Worm (Caenorhabditis elegans): ENCODE results near the gene B0334.13.
"Not testable (repeated sequence)": the region's sequence is repeated elsewhere in the genome, so short reads cannot be mapped to it uniquely, and the experiment has no call there.

The B0334.13 gene

DNA sequence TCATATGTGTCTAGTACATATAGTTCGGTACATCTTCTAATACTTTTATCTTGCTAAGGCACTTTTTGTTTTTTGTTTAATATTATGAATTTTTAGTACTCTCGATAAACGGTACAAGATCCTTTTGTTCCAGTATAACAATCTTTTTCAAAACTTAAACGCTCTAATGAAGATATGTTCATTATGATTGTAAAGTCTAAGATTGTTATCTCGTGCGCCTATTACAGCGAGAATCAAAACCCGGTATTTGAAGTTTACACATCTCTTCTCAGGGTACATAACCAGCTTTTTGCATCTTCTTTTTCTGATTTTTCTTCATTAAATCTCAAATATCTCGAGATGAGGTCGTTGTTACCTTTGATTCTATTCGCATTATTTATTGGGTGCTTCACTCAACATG lies at the start of gene B0334.13:
Gene B0334.13, plus strand, starts transcription at position 301 of the 400 bp plus-strand sequence.
- no peak for TF ChIP-seq ceh-36 (tag; optimal IDR thresholded peaks at IDR 0.05)
- TF ChIP-seq sea-1 (GFP tag; conservative IDR thresholded peaks at IDR 0.05) = no peak
- no peak for TF ChIP-seq hnd-1 (tag; optimal IDR thresholded peaks at IDR 0.05)
- no peak for TF ChIP-seq F13C5.2 (tag; optimal IDR thresholded peaks at IDR 0.05)
- TF ChIP-seq tbx-11 (GFP tag; IDR thresholded peaks at IDR 0.05) = no peak
- no peak for TF ChIP-seq hmg-4 (GFP tag; optimal IDR thresholded peaks at IDR 0.05)
- TF ChIP-seq scrt-1 (GFP tag; IDR thresholded peaks at IDR 0.05) = no peak
- no peak for TF ChIP-seq ets-7 (tag; optimal IDR thresholded peaks at IDR 0.05)
- TF ChIP-seq hmbx-1 (tag; optimal IDR thresholded peaks at IDR 0.05) = no peak
- no peak for TF ChIP-seq B0310.2 (tag; optimal IDR thresholded peaks at IDR 0.05)
- no peak for TF ChIP-seq aly-1 (tag; optimal IDR thresholded peaks at IDR 0.05)
- TF ChIP-seq ama-1 (optimal IDR thresholded peaks at IDR 0.05) = no peak
- no peak for TF ChIP-seq pes-1 (GFP tag; IDR thresholded peaks at IDR 0.05)

DNA sequence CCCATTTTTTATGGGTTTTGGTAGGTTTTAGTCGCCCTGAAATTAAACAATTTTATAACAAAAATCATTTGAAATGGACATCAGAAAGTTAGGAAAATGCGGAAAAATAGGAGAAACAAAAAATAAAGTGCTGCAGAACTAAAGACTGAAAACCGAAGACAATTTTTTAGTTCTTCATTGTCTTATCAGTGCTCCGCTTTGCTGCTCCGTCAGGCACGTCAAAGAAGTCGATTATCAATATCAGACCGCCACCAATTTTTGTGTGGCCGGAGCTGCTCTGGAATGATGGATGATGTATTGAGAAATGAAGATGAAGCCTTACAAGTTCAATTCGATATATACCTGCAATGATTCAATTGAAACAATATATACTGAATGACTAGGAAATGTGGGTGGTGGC lies 49.7 kb upstream of the B0334.13 start, which contains the start of gene vha-6:
Gene vha-6, minus strand, starts transcription at position 36 of the 400 bp plus-strand sequence.
- TF ChIP-seq ceh-13 (GFP tag; optimal IDR thresholded peaks at IDR 0.05) (no peak), tbx-37 (GFP tag; conservative IDR thresholded peaks at IDR 0.05) (no peak), tbx-11 (GFP tag; IDR thresholded peaks at IDR 0.05) (no peak), F13C5.2 (tag; optimal IDR thresholded peaks at IDR 0.05) (no peak)

DNA sequence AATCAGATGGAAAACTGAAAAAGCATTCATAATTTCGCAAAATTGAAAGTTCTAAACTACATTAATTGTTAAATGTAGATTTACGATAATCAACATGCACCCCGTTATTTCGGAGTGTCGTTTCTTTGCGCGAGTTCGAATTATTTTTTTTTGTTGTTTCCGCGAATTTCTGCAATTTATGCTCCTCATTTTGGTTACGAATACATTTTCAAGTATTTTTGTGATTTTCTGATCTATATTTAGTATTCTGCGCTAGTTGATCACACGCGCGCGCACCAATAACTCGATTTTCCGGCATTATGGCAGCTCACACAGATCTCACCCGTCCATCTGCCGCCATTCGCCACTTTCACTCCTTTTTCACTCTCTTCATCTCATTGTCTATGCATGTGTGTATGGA lies 47.8 kb upstream of the B0334.13 start, which contains the start of gene VW02B12L.2:
Gene VW02B12L.2, minus strand, starts transcription at position 65 of the 400 bp plus-strand sequence.
- TF ChIP-seq sea-1 (GFP tag; conservative IDR thresholded peaks at IDR 0.05) (no peak), hmg-4 (GFP tag; optimal IDR thresholded peaks at IDR 0.05) (peak; percentile 21)

ce11 chrII:11442425-11442824 lies 45.7 kb upstream of the B0334.13 start, which contains the start of gene ebp-2:
ebp-2 (plus strand) TSS chrII:11442725.
- not testable (repeated sequence) for TF ChIP-seq sea-1 (GFP tag; conservative IDR thresholded peaks at IDR 0.05); tra-4 (tag; optimal IDR thresholded peaks at IDR 0.05); ceh-36 (tag; optimal IDR thresholded peaks at IDR 0.05)

ce11 chrII:11443128-11443527 lies 45.0 kb upstream of the B0334.13 start:
- TF ChIP-seq tbx-11 (GFP tag; IDR thresholded peaks at IDR 0.05) (no peak), flt-1 (GFP tag; IDR thresholded peaks at IDR 0.05) (no peak), tbx-37 (GFP tag; conservative IDR thresholded peaks at IDR 0.05) (no peak), scrt-1 (GFP tag; IDR thresholded peaks at IDR 0.05) (no peak), pes-1 (GFP tag; IDR thresholded peaks at IDR 0.05) (no peak), B0310.2 (tag; optimal IDR thresholded peaks at IDR 0.05) (no peak), hmg-4 (GFP tag; optimal IDR thresholded peaks at IDR 0.05) (no peak)

ce11 chrII:11443862-11444261 lies 44.2 kb upstream of the B0334.13 start, which contains the start of gene adbp-1:
adbp-1 (plus strand) TSS chrII:11444162.
- TF ChIP-seq F13C5.2 (tag; optimal IDR thresholded peaks at IDR 0.05) = no peak
- TF ChIP-seq flt-1 (GFP tag; IDR thresholded peaks at IDR 0.05) = no peak
- TF ChIP-seq pes-1 (GFP tag; IDR thresholded peaks at IDR 0.05) = no peak
- TF ChIP-seq hnd-1 (tag; optimal IDR thresholded peaks at IDR 0.05) = no peak
- TF ChIP-seq scrt-1 (GFP tag; IDR thresholded peaks at IDR 0.05) = no peak
- TF ChIP-seq hmbx-1 (tag; optimal IDR thresholded peaks at IDR 0.05) = no peak

ce11 chrII:11444973-11445372 lies 43.1 kb upstream of the B0334.13 start, which contains the start of gene W02B12.13:
W02B12.13 (plus strand) TSS chrII:11445273.
- TF ChIP-seq tra-4 (tag; optimal IDR thresholded peaks at IDR 0.05) (no peak), F13C5.2 (tag; optimal IDR thresholded peaks at IDR 0.05) (no peak), ceh-36 (tag; optimal IDR thresholded peaks at IDR 0.05) (no peak), B0310.2 (tag; optimal IDR thresholded peaks at IDR 0.05) (no peak), flt-1 (GFP tag; IDR thresholded peaks at IDR 0.05) (no peak), hmbx-1 (tag; optimal IDR thresholded peaks at IDR 0.05) (no peak), ets-7 (tag; optimal IDR thresholded peaks at IDR 0.05) (no peak), tbx-37 (GFP tag; conservative IDR thresholded peaks at IDR 0.05) (no peak)

ce11 chrII:11448753-11449152 lies 39.3 kb upstream of the B0334.13 start, which contains the start of gene W02B12.1:
W02B12.1 (plus strand) TSS chrII:11449021.
- TF ChIP-seq hnd-1 (tag; optimal IDR thresholded peaks at IDR 0.05) (no peak), aly-1 (tag; optimal IDR thresholded peaks at IDR 0.05) (no peak), tbx-11 (GFP tag; IDR thresholded peaks at IDR 0.05) (no peak), sea-1 (GFP tag; conservative IDR thresholded peaks at IDR 0.05) (no peak), hmbx-1 (tag; optimal IDR thresholded peaks at IDR 0.05) (no peak), B0310.2 (tag; optimal IDR thresholded peaks at IDR 0.05) (no peak), tbx-37 (GFP tag; conservative IDR thresholded peaks at IDR 0.05) (no peak), pes-1 (GFP tag; IDR thresholded peaks at IDR 0.05) (no peak), ceh-13 (GFP tag; optimal IDR thresholded peaks at IDR 0.05) (no peak), ama-1 (optimal IDR thresholded peaks at IDR 0.05) (no peak), ceh-36 (tag; optimal IDR thresholded peaks at IDR 0.05) (no peak), hmg-4 (GFP tag; optimal IDR thresholded peaks at IDR 0.05) (no peak), tra-4 (tag; optimal IDR thresholded peaks at IDR 0.05) (no peak), flt-1 (GFP tag; IDR thresholded peaks at IDR 0.05) (no peak), ets-7 (tag; optimal IDR thresholded peaks at IDR 0.05) (no peak), F13C5.2 (tag; optimal IDR thresholded peaks at IDR 0.05) (no peak), scrt-1 (GFP tag; IDR thresholded peaks at IDR 0.05) (no peak)

- TF ChIP-seq sea-1 (GFP tag; conservative IDR thresholded peaks at IDR 0.05) = no peak
- TF ChIP-seq B0310.2 (tag; optimal IDR thresholded peaks at IDR 0.05) = no peak
- TF ChIP-seq tra-4 (tag; optimal IDR thresholded peaks at IDR 0.05) = no peak
Measured at ce11 chrII:11450882-11451281, 37.2 kb upstream of the B0334.13 start.
